1 fruit fly cellular context compared by ENCODE assay signal in the genomic region with DNA sequence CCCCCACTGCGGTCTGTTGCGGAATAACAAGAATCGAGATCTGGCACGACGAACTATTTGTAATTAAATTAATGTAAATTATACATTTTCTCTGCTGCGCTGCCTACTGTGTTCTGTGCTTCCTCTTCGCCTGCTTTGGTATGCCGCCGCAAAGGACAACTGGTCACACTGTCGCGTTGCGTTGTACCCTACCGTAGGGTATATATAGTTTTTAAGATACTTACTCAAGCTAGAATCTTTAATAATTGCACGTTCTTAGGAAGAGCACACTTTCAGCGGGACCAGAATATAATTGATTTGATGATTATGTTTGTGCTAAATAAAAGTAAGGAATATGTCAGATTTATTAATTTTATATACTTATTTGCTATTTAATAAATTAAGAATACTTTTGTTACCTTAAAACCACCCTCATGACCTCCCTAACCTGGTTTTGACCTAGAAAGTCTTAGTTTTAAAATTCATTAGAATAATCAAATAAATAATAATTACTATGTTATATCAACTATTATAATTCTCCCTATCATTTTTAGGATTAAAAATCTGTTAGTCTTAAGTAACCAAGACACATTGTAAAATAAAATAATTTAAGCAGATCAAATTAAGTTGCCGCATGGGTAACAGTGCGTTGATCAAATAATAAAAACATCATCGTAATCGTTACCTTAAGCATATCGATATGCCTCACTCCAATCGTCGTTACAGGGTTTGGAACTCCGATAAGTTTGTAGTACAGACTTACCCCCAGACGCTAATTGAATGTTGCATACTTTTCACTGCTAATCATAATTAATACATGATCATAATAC.
TF ChIP-seq lines count a peak whose summit lies in the region.

A gene (minus strand): TSS at position 164 of the 809 bp plus-strand sequence.

TF ChIP-seq in whole organism, embryonic, 481 proteins besides CTCF, POLR2A, EP300 and RAD21 (continued from another document and continues in another):
- peak; percentile 68 for TF ChIP-seq CG13123 (GFP tag; optimal IDR thresholded peaks at IDR 0.05; lab: Kevin White, UChicago)
- TF ChIP-seq nmo (GFP tag; optimal IDR thresholded peaks at IDR 0.05; lab: Kevin White, UChicago): peak; percentile 75
- peak; percentile 80 for TF ChIP-seq esg (GFP tag; conservative IDR thresholded peaks at IDR 0.05; lab: Robert Waterston, UW)
- TF ChIP-seq lilli (GFP tag; optimal IDR thresholded peaks at IDR 0.05; lab: Kevin White, UChicago): peak; percentile 84
- peak; percentile 79 for TF ChIP-seq H15 (GFP tag; IDR thresholded peaks at IDR 0.05; lab: Robert Waterston, UW)
- peak; percentile 72 for TF ChIP-seq CG4424 (GFP tag; optimal IDR thresholded peaks at IDR 0.05; lab: Kevin White, UChicago)
- TF ChIP-seq kay (GFP tag; optimal IDR thresholded peaks at IDR 0.05; lab: Kevin White, UChicago): peak; percentile 22
- peak; percentile 64 for TF ChIP-seq CG12942 (GFP tag; optimal IDR thresholded peaks at IDR 0.05; lab: Kevin White, UChicago)
- peak; percentile 84 for TF ChIP-seq CG31441 (GFP tag; IDR thresholded peaks at IDR 0.05; lab: Robert Waterston, UW)
- peak; percentile 51 for TF ChIP-seq pho (GFP tag; optimal IDR thresholded peaks at IDR 0.05; lab: Kevin White, UChicago)
- TF ChIP-seq CG33557 (GFP tag; optimal IDR thresholded peaks at IDR 0.05; lab: Kevin White, UChicago): peak; percentile 53
- peak; percentile 50 for TF ChIP-seq Abd-B (GFP tag; optimal IDR thresholded peaks at IDR 0.05; lab: Kevin White, UChicago)
- TF ChIP-seq Bteb2 (GFP tag; optimal IDR thresholded peaks at IDR 0.05; lab: Kevin White, UChicago): peak; percentile 38
- TF ChIP-seq CG2120 (GFP tag; optimal IDR thresholded peaks at IDR 0.05; lab: Kevin White, UChicago): peak; percentile 83
- TF ChIP-seq ewg (GFP tag; optimal IDR thresholded peaks at IDR 0.05; lab: Kevin White, UChicago): peak; percentile 58
- peak; percentile 73 for TF ChIP-seq CG14667 (GFP tag; IDR thresholded peaks at IDR 0.05; lab: Robert Waterston, UW)
- TF ChIP-seq CG17612 (GFP tag; IDR thresholded peaks at IDR 0.05; lab: Robert Waterston, UW): peak; percentile 64
- TF ChIP-seq CG7963 (GFP tag; IDR thresholded peaks at IDR 0.05; lab: Robert Waterston, UW; ENCODE audit: partially characterized antibody): 0 out of 3 replicates have a peak, but pooled peaks have one; percentile 23
- TF ChIP-seq CG7987 (GFP tag; optimal IDR thresholded peaks at IDR 0.05; lab: Kevin White, UChicago): peak; percentile 43
- TF ChIP-seq CoRest (tag; optimal IDR thresholded peaks at IDR 0.05; lab: Kevin White, UChicago): peak; percentile 90
- peak; percentile 79 for TF ChIP-seq CG1024 (GFP tag; IDR thresholded peaks at IDR 0.05; lab: Robert Waterston, UW)
- TF ChIP-seq sim (GFP tag; IDR thresholded peaks at IDR 0.05; lab: Robert Waterston, UW): peak; percentile 41; the same call in 1 of the 2 replicates
- peak; percentile 59 for TF ChIP-seq CG12071 (GFP tag; optimal IDR thresholded peaks at IDR 0.05; lab: Kevin White, UChicago)
- TF ChIP-seq twi (tag; optimal IDR thresholded peaks at IDR 0.05; lab: Kevin White, UChicago): peak; percentile 51
- peak; percentile 64 for TF ChIP-seq oc (tag; optimal IDR thresholded peaks at IDR 0.05; lab: Kevin White, UChicago)
- TF ChIP-seq B-H1 (GFP tag; IDR thresholded peaks at IDR 0.05; lab: Robert Waterston, UW): peak; percentile 76
- TF ChIP-seq CG13624 (GFP tag; optimal IDR thresholded peaks at IDR 0.05; lab: Kevin White, UChicago): peak; percentile 43
- peak; percentile 63 for TF ChIP-seq CG13296 (GFP tag; optimal IDR thresholded peaks at IDR 0.05; lab: Kevin White, UChicago)
- TF ChIP-seq Adf1 (GFP tag; IDR thresholded peaks at IDR 0.05; lab: Robert Waterston, UW): peak; percentile 78
- TF ChIP-seq CG17829 (tag; optimal IDR thresholded peaks at IDR 0.05; lab: Kevin White, UChicago): peak; percentile 82
- peak; percentile 59 for TF ChIP-seq Dip3 (GFP tag; optimal IDR thresholded peaks at IDR 0.05; lab: Kevin White, UChicago)
- peak; percentile 19 for TF ChIP-seq sqz (GFP tag; optimal IDR thresholded peaks at IDR 0.05; lab: Kevin White, UChicago)
- TF ChIP-seq CG1603 (tag; optimal IDR thresholded peaks at IDR 0.05; lab: Kevin White, UChicago): peak; percentile 57
- TF ChIP-seq CrebB (tag; optimal IDR thresholded peaks at IDR 0.05; lab: Kevin White, UChicago): peak; percentile 20
- peak; percentile 71 for TF ChIP-seq ap (GFP tag; IDR thresholded peaks at IDR 0.05; lab: Robert Waterston, UW)
- peak; percentile 61 for TF ChIP-seq Usf (GFP tag; optimal IDR thresholded peaks at IDR 0.05; lab: Kevin White, UChicago)
- peak; percentile 86 for TF ChIP-seq CG12391 (tag; optimal IDR thresholded peaks at IDR 0.05; lab: Kevin White, UChicago)
- TF ChIP-seq gt (GFP tag; IDR thresholded peaks at IDR 0.05; lab: Robert Waterston, UW): peak; percentile 54
- TF ChIP-seq tap (tag; optimal IDR thresholded peaks at IDR 0.05; lab: Kevin White, UChicago): peak; percentile 69
- peak; percentile 69 for TF ChIP-seq CG9727 (GFP tag; optimal IDR thresholded peaks at IDR 0.05; lab: Kevin White, UChicago)
- peak; percentile 86 for TF ChIP-seq Hmr (GFP tag; optimal IDR thresholded peaks at IDR 0.05; lab: Kevin White, UChicago)
- TF ChIP-seq ATbp (GFP tag; optimal IDR thresholded peaks at IDR 0.05; lab: Kevin White, UChicago): peak; percentile 62
- TF ChIP-seq Taf1 (GFP tag; IDR thresholded peaks at IDR 0.05; lab: Robert Waterston, UW): peak; percentile 69
- TF ChIP-seq toy (GFP tag; IDR thresholded peaks at IDR 0.05; lab: Robert Waterston, UW): peak; percentile 60; the same call in 1 of the 2 replicates
- peak; percentile 55 for TF ChIP-seq repo (GFP tag; optimal IDR thresholded peaks at IDR 0.05; lab: Kevin White, UChicago)
- TF ChIP-seq Eip74EF (GFP tag; optimal IDR thresholded peaks at IDR 0.05; lab: Kevin White, UChicago): peak in 1 of 2 experiments; percentile 36
- peak; percentile 93 for TF ChIP-seq ci (GFP tag; IDR thresholded peaks at IDR 0.05; lab: Robert Waterston, UW)
- peak; percentile 80 for TF ChIP-seq CG15696 (tag; optimal IDR thresholded peaks at IDR 0.05; lab: Kevin White, UChicago)
- TF ChIP-seq ro (GFP tag; IDR thresholded peaks at IDR 0.05; lab: Robert Waterston, UW): peak; percentile 68
- peak; percentile 92 for TF ChIP-seq CG10274 (GFP tag; optimal IDR thresholded peaks at IDR 0.05; lab: Kevin White, UChicago)
- TF ChIP-seq gcm (GFP tag; optimal IDR thresholded peaks at IDR 0.05; lab: Kevin White, UChicago): peak; percentile 83
- peak; percentile 31 for TF ChIP-seq CG1792 (GFP tag; optimal IDR thresholded peaks at IDR 0.05; lab: Kevin White, UChicago)
- peak; percentile 89 for TF ChIP-seq CG30403 (GFP tag; optimal IDR thresholded peaks at IDR 0.05; lab: Kevin White, UChicago)
- peak; percentile 68 for TF ChIP-seq seq (GFP tag; IDR thresholded peaks at IDR 0.05; lab: Robert Waterston, UW)
- TF ChIP-seq CG17568 (GFP tag; optimal IDR thresholded peaks at IDR 0.05; lab: Kevin White, UChicago): peak; percentile 67
- peak; percentile 73 for TF ChIP-seq tio (GFP tag; optimal IDR thresholded peaks at IDR 0.05; lab: Kevin White, UChicago)
- TF ChIP-seq HmgZ (tag; optimal IDR thresholded peaks at IDR 0.05; lab: Kevin White, UChicago): peak; percentile 40
- TF ChIP-seq row (GFP tag; IDR thresholded peaks at IDR 0.05; lab: Robert Waterston, UW): peak; percentile 94
- TF ChIP-seq trh (GFP tag; optimal IDR thresholded peaks at IDR 0.05; lab: Kevin White, UChicago): peak; percentile 44
- peak; percentile 81 for TF ChIP-seq Ada2b (GFP tag; IDR thresholded peaks at IDR 0.05; lab: Robert Waterston, UW)
- TF ChIP-seq CG12769 (tag; optimal IDR thresholded peaks at IDR 0.05; lab: Kevin White, UChicago): peak; percentile 44
- TF ChIP-seq CG9215 (GFP tag; IDR thresholded peaks at IDR 0.05; lab: Robert Waterston, UW): peak; percentile 75
- peak; percentile 94 for TF ChIP-seq CG11456 (GFP tag; IDR thresholded peaks at IDR 0.05; lab: Robert Waterston, UW)
- TF ChIP-seq en (GFP tag; optimal IDR thresholded peaks at IDR 0.05; lab: Kevin White, UChicago): peak; percentile 14
- TF ChIP-seq NfI (GFP tag; optimal IDR thresholded peaks at IDR 0.05; lab: Kevin White, UChicago): peak; percentile 80
- TF ChIP-seq CG12104 (GFP tag; optimal IDR thresholded peaks at IDR 0.05; lab: Kevin White, UChicago): peak; percentile 50
- TF ChIP-seq CG18262 (tag; optimal IDR thresholded peaks at IDR 0.05; lab: Kevin White, UChicago): peak; percentile 80
- TF ChIP-seq sens-2 (GFP tag; IDR thresholded peaks at IDR 0.05; lab: Robert Waterston, UW): peak; percentile 71
- peak; percentile 11 for TF ChIP-seq wek (GFP tag; optimal IDR thresholded peaks at IDR 0.05; lab: Kevin White, UChicago)
- TF ChIP-seq maf-S (GFP tag; optimal IDR thresholded peaks at IDR 0.05; lab: Kevin White, UChicago): peak; percentile 36
- peak; percentile 86 for TF ChIP-seq Rx (GFP tag; IDR thresholded peaks at IDR 0.05; lab: Robert Waterston, UW)
- TF ChIP-seq Oaz (GFP tag; IDR thresholded peaks at IDR 0.05; lab: Robert Waterston, UW): peak; percentile 72
- TF ChIP-seq CG32532 (GFP tag; IDR thresholded peaks at IDR 0.05; lab: Robert Waterston, UW): peak; percentile 93
- peak; percentile 45 for TF ChIP-seq CG6854 (GFP tag; optimal IDR thresholded peaks at IDR 0.05; lab: Kevin White, UChicago)
- TF ChIP-seq CG17361 (GFP tag; IDR thresholded peaks at IDR 0.05; lab: Robert Waterston, UW): peak; percentile 78
- peak; percentile 48 for TF ChIP-seq HLHmδ (GFP tag; optimal IDR thresholded peaks at IDR 0.05; lab: Kevin White, UChicago)
- TF ChIP-seq E2f1 (GFP tag; IDR thresholded peaks at IDR 0.05; lab: Robert Waterston, UW): peak; percentile 71
- peak; percentile 85 for TF ChIP-seq CG16779 (GFP tag; IDR thresholded peaks at IDR 0.05; lab: Robert Waterston, UW)
- TF ChIP-seq CG3065 (GFP tag; optimal IDR thresholded peaks at IDR 0.05; lab: Kevin White, UChicago): peak; percentile 48
- TF ChIP-seq chn (GFP tag; optimal IDR thresholded peaks at IDR 0.05; lab: Kevin White, UChicago): peak; percentile 68
- TF ChIP-seq Atf3 (GFP tag; optimal IDR thresholded peaks at IDR 0.05; lab: Kevin White, UChicago): peak; percentile 50
- TF ChIP-seq Poxn (GFP tag; IDR thresholded peaks at IDR 0.05; lab: Robert Waterston, UW): peak; percentile 31; the same call in 1 of the 2 replicates
- TF ChIP-seq pros (GFP tag; optimal IDR thresholded peaks at IDR 0.05; lab: Kevin White, UChicago): peak; percentile 2
- TF ChIP-seq CG4707 (GFP tag; optimal IDR thresholded peaks at IDR 0.05; lab: Kevin White, UChicago): peak; percentile 57
- TF ChIP-seq croc (GFP tag; conservative IDR thresholded peaks at IDR 0.05; lab: Robert Waterston, UW): peak; percentile 61
- peak; percentile 71 for TF ChIP-seq CG6272 (GFP tag; IDR thresholded peaks at IDR 0.05; lab: Robert Waterston, UW)
- TF ChIP-seq CG31365 (tag; optimal IDR thresholded peaks at IDR 0.05; lab: Kevin White, UChicago): peak; percentile 55
- peak; percentile 59 for TF ChIP-seq CG3995 (GFP tag; optimal IDR thresholded peaks at IDR 0.05; lab: Kevin White, UChicago)
- peak; percentile 51 for TF ChIP-seq CG4854 (GFP tag; optimal IDR thresholded peaks at IDR 0.05; lab: Kevin White, UChicago)
- peak; percentile 66 for TF ChIP-seq bcd (GFP tag; optimal IDR thresholded peaks at IDR 0.05; lab: Kevin White, UChicago)
- peak; percentile 78 for TF ChIP-seq dmrt99B (tag; optimal IDR thresholded peaks at IDR 0.05; lab: Kevin White, UChicago)
- peak; percentile 47 for TF ChIP-seq CG1529 (GFP tag; optimal IDR thresholded peaks at IDR 0.05; lab: Kevin White, UChicago)
- peak; percentile 64 for TF ChIP-seq CG10543 (GFP tag; optimal IDR thresholded peaks at IDR 0.05; lab: Kevin White, UChicago)
- peak; percentile 68 for TF ChIP-seq tx (GFP tag; optimal IDR thresholded peaks at IDR 0.05; lab: Kevin White, UChicago)
- peak; percentile 83 for TF ChIP-seq lab (GFP tag; optimal IDR thresholded peaks at IDR 0.05; lab: Kevin White, UChicago)
- TF ChIP-seq az2 (GFP tag; optimal IDR thresholded peaks at IDR 0.05; lab: Kevin White, UChicago): peak; percentile 85
- TF ChIP-seq CG14710 (tag; optimal IDR thresholded peaks at IDR 0.05; lab: Kevin White, UChicago): peak; percentile 84
- TF ChIP-seq CG11723 (GFP tag; optimal IDR thresholded peaks at IDR 0.05; lab: Kevin White, UChicago): peak; percentile 48
- TF ChIP-seq CG7786 (GFP tag; optimal IDR thresholded peaks at IDR 0.05; lab: Kevin White, UChicago): peak; percentile 32
- TF ChIP-seq CG8281 (tag; optimal IDR thresholded peaks at IDR 0.05; lab: Kevin White, UChicago): peak; percentile 35
- TF ChIP-seq exex (tag; optimal IDR thresholded peaks at IDR 0.05; lab: Kevin White, UChicago): peak; percentile 48
- TF ChIP-seq zfh2 (GFP tag; optimal IDR thresholded peaks at IDR 0.05; lab: Kevin White, UChicago): peak; percentile 61
- TF ChIP-seq NFAT (GFP tag; IDR thresholded peaks at IDR 0.05; lab: Robert Waterston, UW): peak; percentile 91
- peak; percentile 70 for TF ChIP-seq trem (tag; optimal IDR thresholded peaks at IDR 0.05; lab: Kevin White, UChicago)
- TF ChIP-seq Rfx (GFP tag; IDR thresholded peaks at IDR 0.05; lab: Robert Waterston, UW): peak; percentile 94
- TF ChIP-seq Vsx1 (GFP tag; optimal IDR thresholded peaks at IDR 0.05; lab: Kevin White, UChicago): peak; percentile 44
- peak; percentile 81 for TF ChIP-seq ara (GFP tag; IDR thresholded peaks at IDR 0.05; lab: Robert Waterston, UW)
- TF ChIP-seq jigr1 (GFP tag; IDR thresholded peaks at IDR 0.05; lab: Robert Waterston, UW): peak; percentile 27; the same call in 1 of the 3 replicates
- TF ChIP-seq sug (tag; optimal IDR thresholded peaks at IDR 0.05; lab: Kevin White, UChicago): peak; percentile 74
- TF ChIP-seq eve (GFP tag; optimal IDR thresholded peaks at IDR 0.05; lab: Kevin White, UChicago): peak in 1 of 2 experiments; percentile 81
- TF ChIP-seq knrl (GFP tag; IDR thresholded peaks at IDR 0.05; lab: Robert Waterston, UW; ENCODE audit: partially characterized antibody): 0 out of 3 replicates have a peak, but pooled peaks have one; percentile 14
- peak; percentile 64 for TF ChIP-seq CG12659 (GFP tag; optimal IDR thresholded peaks at IDR 0.05; lab: Kevin White, UChicago)
- peak; percentile 76 for TF ChIP-seq Meics (GFP tag; optimal IDR thresholded peaks at IDR 0.05; lab: Kevin White, UChicago)
- TF ChIP-seq CG6813 (GFP tag; optimal IDR thresholded peaks at IDR 0.05; lab: Kevin White, UChicago): peak; percentile 64
- TF ChIP-seq CG34376 (GFP tag; optimal IDR thresholded peaks at IDR 0.05; lab: Kevin White, UChicago): peak; percentile 24
- peak; percentile 59 for TF ChIP-seq CG8944 (GFP tag; optimal IDR thresholded peaks at IDR 0.05; lab: Kevin White, UChicago)
- peak; percentile 71 for TF ChIP-seq BEAF-32 (GFP tag; optimal IDR thresholded peaks at IDR 0.05; lab: Kevin White, UChicago)
- TF ChIP-seq bab2 (GFP tag; optimal IDR thresholded peaks at IDR 0.05; lab: Kevin White, UChicago): peak; percentile 80
- TF ChIP-seq mirr (GFP tag; optimal IDR thresholded peaks at IDR 0.05; lab: Kevin White, UChicago): peak; percentile 29
- TF ChIP-seq CG2202 (tag; optimal IDR thresholded peaks at IDR 0.05; lab: Kevin White, UChicago): peak; percentile 38
